Worm (Caenorhabditis elegans): ENCODE measurements around the gene F55G7.3.

DNA sequence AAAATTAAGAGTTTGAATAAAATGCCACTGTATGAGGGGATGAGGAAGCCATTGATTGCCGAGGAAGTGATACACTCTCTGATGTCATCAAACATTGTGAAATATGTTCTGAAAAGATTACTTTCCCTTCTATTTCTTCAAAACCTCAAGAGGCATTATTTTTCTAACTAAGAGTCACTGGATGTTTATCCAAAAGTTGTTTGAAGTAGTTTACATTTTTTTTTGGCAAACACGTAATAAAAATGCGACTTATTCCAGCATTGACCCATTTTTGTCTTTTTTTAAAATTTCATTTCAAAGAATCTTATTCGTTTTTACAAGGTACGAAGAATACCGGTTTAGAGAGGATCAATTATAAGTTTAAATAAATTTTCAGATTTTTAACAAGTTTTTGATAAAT lies 34.6 kb downstream of the F55G7.3 start, which contains the start of gene Y62H9A.11:
- no peak for TF ChIP-seq him-1 (tag; optimal IDR thresholded peaks at IDR 0.05)
- TF ChIP-seq W03F9.2 (tag; optimal IDR thresholded peaks at IDR 0.05), result no peak
- no peak for TF ChIP-seq dao-5 (tag; optimal IDR thresholded peaks at IDR 0.05)
